Worm (Caenorhabditis elegans) whole organism, L1 larva: Measurements from ENCODE around the gene nex-2.

Experiments used
- C04F5.9 ChIP-seq: sonication (generic microtip); optimal IDR thresholded peaks from 2 replicates; lab custom pipeline; 2016; ENCODE audit warnings: missing genetic modification characterization, missing compliant biosample characterization
- C16A3.4 ChIP-seq: fragments of 150-350 bp; optimal IDR thresholded peaks from 2 replicates; lab custom pipeline; 2014; ENCODE audit warnings: missing biosample characterization, missing genetic modification characterization
- Y116A8C.19 ChIP-seq: sonication (generic microtip); optimal IDR thresholded peaks from 2 replicates; lab custom pipeline; 2016; ENCODE audit warnings: missing compliant biosample characterization, missing genetic modification characterization, borderline replicate concordance
- blmp-1 ChIP-seq: fragments of 150-350 bp; optimal IDR thresholded peaks from 2 replicates; lab custom pipeline; 2014; ENCODE audit warnings: missing biosample characterization, missing genetic modification characterization
- ceh-63 ChIP-seq: fragments of 200-800 bp; sonication (Bioruptor generic); optimal IDR thresholded peaks from 2 replicates; lab custom pipeline; 2018; ENCODE audit warnings: mild to moderate bottlenecking, missing genetic modification characterization, missing compliant biosample characterization
- ceh-82 ChIP-seq, 3 experiments: fragments of 150-350 bp in 1 of 3; sonication (generic microtip) in 2 of 3; optimal IDR thresholded peaks; 2 replicates each; lab custom pipeline; 2014 to 2017; ENCODE audit warnings: missing biosample characterization in 3 of 3, missing genetic modification characterization in 3 of 3
- ceh-88 ChIP-seq: fragments of 200-800 bp; sonication (Bioruptor generic); IDR thresholded peaks from 2 replicates; pipeline ENCODE4 v1.3.6; 2022; ENCODE audit warnings: missing genetic modification characterization, missing compliant biosample characterization
- ceh-90 ChIP-seq: sonication (generic microtip); optimal IDR thresholded peaks from 2 replicates; lab custom pipeline; 2016; ENCODE audit warnings: missing genetic modification characterization, missing compliant biosample characterization
- dsc-1 ChIP-seq: sonication (generic microtip); optimal IDR thresholded peaks from 2 replicates; lab custom pipeline; 2016; ENCODE audit warnings: mild to moderate bottlenecking, missing genetic modification characterization, missing compliant biosample characterization
- efl-1 ChIP-seq, 4 experiments: fragments of 150-350 bp; optimal IDR thresholded peaks in 3 of 4; peaks in 1 of 4; 1 replicate in 1 of 4; 2 replicates in 3 of 4; lab custom pipeline; 2014; ENCODE audit warnings: missing biosample characterization in 2 of 4, missing genetic modification characterization in 2 of 4, missing genetic modification reagents in 2 of 4
- efl-3 ChIP-seq: fragments of 200-800 bp; sonication (Bioruptor generic); optimal IDR thresholded peaks from 2 replicates; lab custom pipeline; 2018; ENCODE audit warnings: mild to moderate bottlenecking, missing genetic modification characterization, missing compliant biosample characterization
- elt-2 ChIP-seq: sonication (generic microtip); optimal IDR thresholded peaks from 2 replicates; lab custom pipeline; 2016; ENCODE audit warnings: missing genetic modification characterization, mild to moderate bottlenecking, inconsistent platforms, missing compliant biosample characterization, missing genetic modification reagents
- ets-5 ChIP-seq: fragments of 200-800 bp; sonication (Bioruptor generic); IDR thresholded peaks from 2 replicates; pipeline ENCODE4 v1.3.6; 2022; ENCODE audit warnings: missing genetic modification characterization, missing compliant biosample characterization
- fkh-10 ChIP-seq: sonication (generic microtip); optimal IDR thresholded peaks from 2 replicates; lab custom pipeline; 2017; ENCODE audit warnings: missing biosample characterization, missing genetic modification reagents, missing genetic modification characterization
- fkh-4 ChIP-seq: sonication (generic microtip); optimal IDR thresholded peaks from 2 replicates; lab custom pipeline; 2016; ENCODE audit warnings: missing compliant biosample characterization, missing genetic modification characterization, borderline replicate concordance
- fos-1 ChIP-seq: fragments of 150-350 bp; optimal IDR thresholded peaks from 2 replicates; lab custom pipeline; 2014; ENCODE audit warnings: missing biosample characterization, missing genetic modification characterization
- hlh-4 ChIP-seq: sonication (generic microtip); optimal IDR thresholded peaks from 2 replicates; lab custom pipeline; 2016; ENCODE audit warnings: mild to moderate bottlenecking, missing genetic modification characterization, missing compliant biosample characterization
- hpl-2 ChIP-seq: fragments of 150-350 bp; optimal IDR thresholded peaks from 2 replicates; lab custom pipeline; 2014; ENCODE audit warnings: missing biosample characterization, missing genetic modification reagents, missing genetic modification characterization
- irx-1 ChIP-seq: sonication (generic microtip); optimal IDR thresholded peaks from 2 replicates; lab custom pipeline; 2016; ENCODE audit warnings: missing genetic modification characterization, missing compliant biosample characterization
- isw-1 ChIP-seq: fragments of 200-800 bp; sonication (Bioruptor generic); IDR thresholded peaks from 2 replicates; pipeline ENCODE4 v1.3.6; 2022; ENCODE audit warnings: missing genetic modification characterization, missing compliant biosample characterization
- lin-13 ChIP-seq: fragments of 150-350 bp; optimal IDR thresholded peaks from 2 replicates; lab custom pipeline; 2014; ENCODE audit warnings: missing biosample characterization, missing genetic modification reagents, missing genetic modification characterization
- lin-14 ChIP-seq: fragments of 200-800 bp; sonication (Bioruptor generic); optimal IDR thresholded peaks from 2 replicates; lab custom pipeline; 2018; ENCODE audit warnings: mild to moderate bottlenecking, missing genetic modification characterization, moderate library complexity, missing compliant biosample characterization
- lin-15B ChIP-seq: fragments of 150-350 bp; sonication (generic microtip); optimal IDR thresholded peaks from 3 replicates; lab custom pipeline; 2014; ENCODE audit warnings: missing biosample characterization, missing genetic modification characterization
- lin-35 ChIP-seq, 2 experiments: fragments of 150-350 bp; optimal IDR thresholded peaks; 2 replicates each; lab custom pipeline; 2014; ENCODE audit warnings: missing biosample characterization in 2 of 2, missing genetic modification characterization in 2 of 2, missing genetic modification reagents in 2 of 2
- lin-39 ChIP-seq: fragments of 150-350 bp; optimal IDR thresholded peaks from 2 replicates; lab custom pipeline; 2014; ENCODE audit warnings: missing biosample characterization, missing genetic modification reagents, missing genetic modification characterization
- lir-3 ChIP-seq: sonication (generic microtip); optimal IDR thresholded peaks from 2 replicates; lab custom pipeline; 2016; ENCODE audit warnings: mild to moderate bottlenecking, missing genetic modification characterization, moderate library complexity, missing compliant biosample characterization; ENCODE audit not compliant: poor library complexity
- mab-9 ChIP-seq: fragments of 200-800 bp; sonication (Bioruptor generic); IDR thresholded peaks from 2 replicates; pipeline ENCODE4 v1.3.6; 2022; ENCODE audit warnings: missing genetic modification reagents, missing genetic modification characterization, missing compliant biosample characterization
- mep-1 ChIP-seq: fragments of 150-350 bp; optimal IDR thresholded peaks from 2 replicates; lab custom pipeline; 2014; ENCODE audit warnings: missing biosample characterization, missing genetic modification characterization
- nhr-11 ChIP-seq: fragments of 150-350 bp; optimal IDR thresholded peaks from 2 replicates; lab custom pipeline; 2014; ENCODE audit warnings: missing biosample characterization, missing genetic modification characterization
- nhr-12 ChIP-seq: sonication (generic microtip); optimal IDR thresholded peaks from 2 replicates; lab custom pipeline; 2017; ENCODE audit warnings: missing biosample characterization, missing genetic modification characterization
- nhr-19 ChIP-seq: fragments of 200-800 bp; sonication (Bioruptor generic); conservative IDR thresholded peaks from 2 replicates; pipeline ENCODE4 v1.3.6; 2022; ENCODE audit warnings: missing genetic modification characterization, missing compliant biosample characterization
- nhr-20 ChIP-seq: sonication (generic microtip); optimal IDR thresholded peaks from 2 replicates; lab custom pipeline; 2016; ENCODE audit warnings: mild to moderate bottlenecking, missing genetic modification characterization, missing compliant biosample characterization
- nhr-28 ChIP-seq: fragments of 150-350 bp; optimal IDR thresholded peaks from 2 replicates; lab custom pipeline; 2014; ENCODE audit warnings: missing biosample characterization, missing genetic modification characterization
- nhr-47 ChIP-seq: sonication (generic microtip); optimal IDR thresholded peaks from 2 replicates; lab custom pipeline; 2016; ENCODE audit warnings: mild to moderate bottlenecking, missing genetic modification characterization, moderate library complexity, missing compliant biosample characterization
- nhr-77 ChIP-seq: fragments of 150-350 bp; optimal IDR thresholded peaks from 2 replicates; lab custom pipeline; 2014; ENCODE audit warnings: missing biosample characterization, missing genetic modification characterization
- nhr-90 ChIP-seq: sonication (generic microtip); optimal IDR thresholded peaks from 2 replicates; lab custom pipeline; 2016; ENCODE audit warnings: mild to moderate bottlenecking, missing genetic modification characterization, missing compliant biosample characterization; ENCODE audit not compliant: poor library complexity
- pqm-1 ChIP-seq: sonication (generic microtip); optimal IDR thresholded peaks from 3 replicates; lab custom pipeline; 2017; ENCODE audit warnings: missing biosample characterization, missing genetic modification characterization
- rnt-1 ChIP-seq: sonication (generic microtip); optimal IDR thresholded peaks from 2 replicates; lab custom pipeline; 2016; ENCODE audit warnings: mild to moderate bottlenecking, missing genetic modification characterization, moderate library complexity, missing compliant biosample characterization
- skn-1 ChIP-seq: fragments of 150-350 bp; optimal IDR thresholded peaks from 2 replicates; lab custom pipeline; 2014; ENCODE audit warnings: missing biosample characterization, missing genetic modification characterization
- snpc-4 ChIP-seq: fragments of 150-350 bp; optimal IDR thresholded peaks from 2 replicates; lab custom pipeline; 2014; ENCODE audit warnings: missing biosample characterization, missing genetic modification characterization
- snu-23 ChIP-seq: sonication (generic microtip); optimal IDR thresholded peaks from 2 replicates; lab custom pipeline; 2016; ENCODE audit warnings: missing genetic modification characterization, missing compliant biosample characterization
- sox-4 ChIP-seq: sonication (generic microtip); optimal IDR thresholded peaks from 2 replicates; lab custom pipeline; 2016; ENCODE audit warnings: missing genetic modification characterization, missing compliant biosample characterization
- sup-37 ChIP-seq: fragments of 200-800 bp; sonication (Bioruptor generic); optimal IDR thresholded peaks from 2 replicates; lab custom pipeline; 2018; ENCODE audit warnings: mild to moderate bottlenecking, missing genetic modification characterization, missing compliant biosample characterization
- swsn-7 ChIP-seq: sonication (generic microtip); optimal IDR thresholded peaks from 2 replicates; lab custom pipeline; 2016; ENCODE audit warnings: missing genetic modification characterization, missing compliant biosample characterization
- tbx-2 ChIP-seq: sonication (generic microtip); optimal IDR thresholded peaks from 2 replicates; lab custom pipeline; 2016; ENCODE audit warnings: missing genetic modification characterization, missing compliant biosample characterization
- unc-130 ChIP-seq: fragments of 150-350 bp; optimal IDR thresholded peaks from 2 replicates; lab custom pipeline; 2017; ENCODE audit warnings: missing biosample characterization, missing genetic modification characterization, inconsistent platforms
- unc-62 ChIP-seq: fragments of 150-350 bp; optimal IDR thresholded peaks from 2 replicates; lab custom pipeline; 2014; ENCODE audit warnings: missing biosample characterization, missing genetic modification reagents, missing genetic modification characterization
- unc-86 ChIP-seq: sonication (generic microtip); optimal IDR thresholded peaks from 2 replicates; lab custom pipeline; 2016; ENCODE audit warnings: missing genetic modification characterization, missing compliant biosample characterization
- unc-98 ChIP-seq: fragments of 200-800 bp; sonication (Bioruptor generic); IDR thresholded peaks from 2 replicates; pipeline ENCODE4 v1.3.6; 2022; ENCODE audit warnings: missing genetic modification characterization, missing compliant biosample characterization
- xbp-1 ChIP-seq: sonication (generic microtip); optimal IDR thresholded peaks from 2 replicates; lab custom pipeline; 2016; ENCODE audit warnings: missing genetic modification characterization, missing compliant biosample characterization
- zip-4 ChIP-seq: fragments of 200-800 bp; sonication (Bioruptor generic); optimal IDR thresholded peaks from 2 replicates; lab custom pipeline; 2018; ENCODE audit warnings: mild to moderate bottlenecking, missing genetic modification characterization, moderate library complexity, missing compliant biosample characterization
- ztf-4 ChIP-seq: fragments of 150-350 bp; optimal IDR thresholded peaks from 2 replicates; lab custom pipeline; 2014; ENCODE audit warnings: missing biosample characterization, missing genetic modification characterization

The nex-2 gene

DNA sequence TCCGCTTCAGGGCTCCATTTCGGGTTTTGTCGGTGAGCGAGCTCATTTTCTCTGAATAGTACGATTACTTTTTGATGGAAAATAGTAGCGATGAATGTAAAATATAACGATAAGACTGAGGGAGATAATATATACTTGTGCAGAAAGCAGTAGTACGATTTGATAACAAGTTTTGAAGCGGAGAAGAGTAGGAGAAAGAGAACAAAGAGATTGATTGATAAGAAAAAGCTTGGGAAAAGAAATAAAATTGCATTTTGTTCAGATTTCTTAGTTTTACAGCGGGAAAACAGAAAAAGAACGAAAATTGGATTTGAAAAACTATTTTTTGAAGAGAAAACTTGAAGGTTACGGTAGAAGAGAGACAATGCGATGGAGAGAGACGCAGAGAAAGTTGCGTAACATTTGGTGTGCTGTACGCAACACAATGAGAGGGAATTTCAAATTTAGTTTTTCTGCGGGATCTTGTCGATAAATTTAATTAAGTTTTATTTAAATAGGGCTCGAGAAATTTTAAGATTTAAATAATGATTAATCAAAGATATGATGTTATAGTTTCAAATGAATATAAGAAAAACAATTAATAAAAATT lies 27.5 kb upstream of the nex-2 start, which contains the start of gene umps-1:
Gene umps-1 (minus strand): TSS at position 51 of the 589 bp plus-strand sequence.
- TF ChIP-seq nhr-77: peak; percentile 70
- TF ChIP-seq mab-9 (GFP tag; lab: Robert Waterston, UW): no peak
- TF ChIP-seq hpl-2 (GFP tag; lab: Kevin White, UChicago): no peak
- no peak for TF ChIP-seq fkh-10
- TF ChIP-seq mep-1: peak; percentile 84
- TF ChIP-seq unc-130: peak; percentile 76
- peak; percentile 76 for TF ChIP-seq xbp-1
- peak; percentile 26 for TF ChIP-seq ztf-4 (tag; lab: Kevin White, UChicago)
- peak; percentile 5 for TF ChIP-seq unc-86 (tag; lab: Kevin White, UChicago)
- TF ChIP-seq hlh-4 (tag; lab: Kevin White, UChicago): no peak
- TF ChIP-seq efl-1 (optimal IDR thresholded peaks at IDR 0.05; lab: Kevin White, UChicago): peak; percentile 99
- peak; percentile 98 to 100 for TF ChIP-seq efl-1 (GFP tag; optimal IDR thresholded peaks at IDR 0.05 in 1 of 2; lab: Kevin White, UChicago)
- TF ChIP-seq lir-3: peak; percentile 50
- no peak for TF ChIP-seq Y116A8C.19 (tag; lab: Kevin White, UChicago)
- TF ChIP-seq zip-4 (GFP tag; lab: Kevin White, UChicago): peak; percentile 64
- peak; percentile 86 for TF ChIP-seq nhr-19 (GFP tag; lab: Robert Waterston, UW)
- no peak for TF ChIP-seq fkh-4 (tag; lab: Kevin White, UChicago)
- TF ChIP-seq nhr-47: peak; percentile 84
- TF ChIP-seq nhr-20 (tag; lab: Kevin White, UChicago): peak; percentile 86
- no peak for TF ChIP-seq nhr-11 (tag; lab: Kevin White, UChicago)
- TF ChIP-seq nhr-12: no peak
- peak; percentile 31 to 62 (median 48) for TF ChIP-seq ceh-82 (tag; optimal IDR thresholded peaks at IDR 0.05; lab: Kevin White, UChicago)
- TF ChIP-seq ceh-90 (tag; lab: Kevin White, UChicago): peak; percentile 36
- TF ChIP-seq nhr-28 (tag; lab: Kevin White, UChicago): no peak
- TF ChIP-seq elt-2: peak; percentile 31
- TF ChIP-seq lin-13 (GFP tag; lab: Kevin White, UChicago): peak; percentile 62
- peak; percentile 89 for TF ChIP-seq rnt-1 (tag; lab: Kevin White, UChicago)
- no peak for TF ChIP-seq unc-98 (GFP tag; lab: Robert Waterston, UW)
- TF ChIP-seq lin-14 (GFP tag; lab: Kevin White, UChicago): no peak
- peak; percentile 63 for TF ChIP-seq fos-1 (tag; lab: Kevin White, UChicago)
- peak; percentile 82 for TF ChIP-seq nhr-90
- TF ChIP-seq ceh-63 (GFP tag; lab: Kevin White, UChicago): no peak
- peak; percentile 71 for TF ChIP-seq lin-39
- TF ChIP-seq unc-62 (GFP tag; lab: Kevin White, UChicago): no peak
- peak; percentile 14 for TF ChIP-seq sup-37 (GFP tag; lab: Kevin White, UChicago)
- TF ChIP-seq snpc-4: peak; percentile 44
- peak; percentile 81 for TF ChIP-seq blmp-1 (tag; lab: Kevin White, UChicago)
- TF ChIP-seq lin-15B (tag; lab: Kevin White, UChicago): peak; percentile 39
- no peak for TF ChIP-seq sox-4 (tag; lab: Kevin White, UChicago)
- TF ChIP-seq C04F5.9 (tag; lab: Kevin White, UChicago): peak; percentile 76
- TF ChIP-seq snu-23 (GFP tag; lab: Kevin White, UChicago): peak; percentile 91
- peak; percentile 98 to 100 for TF ChIP-seq lin-35 (GFP tag; optimal IDR thresholded peaks at IDR 0.05; lab: Kevin White, UChicago)
- TF ChIP-seq pqm-1: no peak
- TF ChIP-seq irx-1 (tag; lab: Kevin White, UChicago): peak; percentile 63
- no peak for TF ChIP-seq ets-5 (GFP tag; lab: Robert Waterston, UW)
- no peak for TF ChIP-seq efl-3 (GFP tag; lab: Kevin White, UChicago)
- TF ChIP-seq isw-1 (GFP tag; lab: Robert Waterston, UW): peak; percentile 56
- TF ChIP-seq ceh-88 (GFP tag; lab: Robert Waterston, UW): no peak
- peak; percentile 82 for TF ChIP-seq C16A3.4 (tag; lab: Kevin White, UChicago)
- peak; percentile 82 for TF ChIP-seq tbx-2 (tag; lab: Kevin White, UChicago)
- TF ChIP-seq swsn-7: peak; percentile 77
- TF ChIP-seq dsc-1: peak; percentile 42
- TF ChIP-seq skn-1: peak; percentile 66
